Worm (Caenorhabditis elegans): Measurements from ENCODE around the gene F40F8.1.

- TF ChIP-seq B0310.2 (tag; optimal IDR thresholded peaks at IDR 0.05) (no peak), flt-1 (GFP tag; IDR thresholded peaks at IDR 0.05) (no peak), ama-1 (optimal IDR thresholded peaks at IDR 0.05) (no peak), pes-1 (GFP tag; IDR thresholded peaks at IDR 0.05) (no peak)
These were observed 7.4 kb downstream of the F40F8.1 start, which contains the start of gene F40F8.5 for ce11 chrII:11134828-11135227.

Data from whole organism, early embryonic.